Fruit fly (Drosophila melanogaster): Measurements from ENCODE around the gene Nup133.

Nup133 gene

DNA sequence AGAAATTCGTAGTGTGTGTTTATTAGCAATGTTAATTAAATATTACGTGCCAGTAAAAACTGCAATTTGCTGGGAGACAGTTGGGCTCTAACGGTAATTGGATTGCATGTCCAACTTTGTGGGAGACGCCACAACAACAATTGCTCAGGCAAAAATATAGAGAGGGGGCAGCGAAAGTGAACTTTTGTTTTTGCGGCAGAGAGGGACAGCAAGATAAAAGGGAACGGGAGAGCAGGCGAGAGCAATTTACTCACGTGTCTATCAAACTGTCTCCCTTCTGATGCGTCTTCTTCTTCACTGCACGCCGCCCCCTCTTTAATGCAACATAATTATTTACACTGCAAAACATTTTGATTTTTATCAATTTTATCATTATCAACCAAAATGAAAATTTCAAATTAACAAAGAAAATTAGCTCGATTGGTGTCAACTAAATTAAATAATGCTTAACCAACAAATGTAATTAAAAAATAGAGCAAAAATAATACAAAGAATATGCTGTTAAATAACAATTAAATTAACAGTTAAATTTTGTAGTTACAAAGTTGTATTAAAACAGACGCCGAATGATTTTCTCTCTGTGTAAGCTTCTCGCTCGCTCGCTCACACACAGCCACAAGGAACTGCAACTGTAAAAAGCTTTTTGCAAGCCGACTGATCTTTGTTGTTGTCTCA lies 23.0 kb upstream of the Nup133 start (continued):
- TF ChIP-seq CG31627 (GFP tag; optimal IDR thresholded peaks at IDR 0.05): peak; percentile 95
- TF ChIP-seq CG6163 (GFP tag; IDR thresholded peaks at IDR 0.05): peak; percentile 93
- TF ChIP-seq CG34406 (GFP tag; optimal IDR thresholded peaks at IDR 0.05): peak; percentile 95
- peak; percentile 93 for TF ChIP-seq CG10669 (GFP tag; optimal IDR thresholded peaks at IDR 0.05)
- TF ChIP-seq OdsH (GFP tag; optimal IDR thresholded peaks at IDR 0.05): peak; percentile 95
- TF ChIP-seq CG10631 (GFP tag; optimal IDR thresholded peaks at IDR 0.05): peak; percentile 92
- TF ChIP-seq CG3032 (tag; optimal IDR thresholded peaks at IDR 0.05): peak; percentile 97
- TF ChIP-seq CG6792 (GFP tag; optimal IDR thresholded peaks at IDR 0.05): peak; percentile 89
- TF ChIP-seq CG11902 (GFP tag; optimal IDR thresholded peaks at IDR 0.05): peak; percentile 89
- peak; percentile 97 for TF ChIP-seq CG6808 (GFP tag; optimal IDR thresholded peaks at IDR 0.05)
- TF ChIP-seq eg (GFP tag; IDR thresholded peaks at IDR 0.05): peak; percentile 93
- peak; percentile 88 for TF ChIP-seq CG11294 (GFP tag; IDR thresholded peaks at IDR 0.05)
- TF ChIP-seq esn (GFP tag; optimal IDR thresholded peaks at IDR 0.05): peak; percentile 95
- TF ChIP-seq Blimp-1 (GFP tag; optimal IDR thresholded peaks at IDR 0.05): peak; percentile 97
- peak; percentile 89 for TF ChIP-seq cyc (GFP tag; optimal IDR thresholded peaks at IDR 0.05)
- peak; percentile 93 for TF ChIP-seq net (GFP tag; optimal IDR thresholded peaks at IDR 0.05)
- peak; percentile 95 for TF ChIP-seq spab (GFP tag; optimal IDR thresholded peaks at IDR 0.05)
- TF ChIP-seq CG8319 (GFP tag; optimal IDR thresholded peaks at IDR 0.05): peak; percentile 94
- peak; percentile 77 for TF ChIP-seq dac (GFP tag; optimal IDR thresholded peaks at IDR 0.05)
- peak; percentile 97 for TF ChIP-seq CG32006 (GFP tag; optimal IDR thresholded peaks at IDR 0.05)

DNA sequence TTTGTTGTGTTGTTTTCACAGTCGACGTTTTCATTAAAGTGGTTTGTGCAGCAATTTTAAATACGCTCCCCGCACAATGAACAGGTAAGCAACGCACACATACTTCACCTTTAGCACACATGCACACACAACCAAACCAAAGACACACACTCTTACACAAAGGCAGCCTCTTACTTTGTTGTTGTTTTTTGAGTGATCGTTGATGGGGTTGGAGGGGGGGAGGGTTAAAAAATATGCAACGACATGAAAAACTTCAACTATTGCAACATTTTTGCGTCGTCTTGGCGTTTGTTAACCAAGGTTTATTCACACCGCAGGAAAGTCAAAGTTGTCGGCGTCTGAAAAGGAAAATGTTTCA lies 22.5 kb upstream of the Nup133 start:
- TF ChIP-seq CG11762 (GFP tag; optimal IDR thresholded peaks at IDR 0.05; ENCODE audit: insufficient read depth) (no peak), Smox (GFP tag; optimal IDR thresholded peaks at IDR 0.05) (no peak), Gug (GFP tag; IDR thresholded peaks at IDR 0.05) (no peak), Blimp-1 (GFP tag; optimal IDR thresholded peaks at IDR 0.05) (no peak), Eip75B (GFP tag; optimal IDR thresholded peaks at IDR 0.05) (no peak), topi (GFP tag; optimal IDR thresholded peaks at IDR 0.05) (no peak), dsx (GFP tag; optimal IDR thresholded peaks at IDR 0.05; ENCODE audit: poor library complexity, severe bottlenecking) (no peak), net (GFP tag; optimal IDR thresholded peaks at IDR 0.05) (no peak), fd59A (GFP tag; optimal IDR thresholded peaks at IDR 0.05) (no peak), CG11902 (GFP tag; optimal IDR thresholded peaks at IDR 0.05) (no peak), CG16779 (tag; optimal IDR thresholded peaks at IDR 0.05) (no peak)

DNA sequence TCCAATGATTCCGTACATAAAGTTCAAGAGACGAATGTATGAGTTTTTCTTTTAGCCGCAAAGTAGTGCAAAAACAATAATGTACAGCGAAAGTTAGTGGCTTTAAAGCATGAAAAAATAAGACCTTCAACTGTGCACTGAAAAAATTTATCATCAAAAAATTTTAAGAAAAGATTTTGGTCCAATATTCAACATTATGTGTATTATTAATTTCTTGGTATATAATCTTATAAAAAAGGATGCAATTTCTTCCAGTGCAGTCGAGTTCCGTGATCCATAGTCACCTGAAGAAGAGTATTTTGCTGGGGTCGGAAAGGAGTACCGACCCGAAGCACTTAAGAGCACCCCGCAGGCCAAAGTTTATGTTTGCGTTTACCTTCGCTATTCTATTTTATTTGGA lies 21.8 kb upstream of the Nup133 start:
- TF ChIP-seq Ets96B (tag; optimal IDR thresholded peaks at IDR 0.05): peak; percentile 16
- 0 out of 2 replicates have a peak, but pooled peaks have one; percentile 27 for TF ChIP-seq Gug (GFP tag; IDR thresholded peaks at IDR 0.05)
- TF ChIP-seq Sox102F (GFP tag; optimal IDR thresholded peaks at IDR 0.05): peak; percentile 0
- peak; percentile 50 for TF ChIP-seq acj6 (GFP tag; optimal IDR thresholded peaks at IDR 0.05)
- no peak for TF ChIP-seq Blimp-1 (GFP tag; optimal IDR thresholded peaks at IDR 0.05)
- peak; percentile 92 for TF ChIP-seq Eip78C (GFP tag)
- peak; percentile 19 for TF ChIP-seq topi (GFP tag; optimal IDR thresholded peaks at IDR 0.05)
- TF ChIP-seq CG32006 (GFP tag; optimal IDR thresholded peaks at IDR 0.05): peak; percentile 69
- peak; percentile 60 for TF ChIP-seq OdsH (GFP tag; optimal IDR thresholded peaks at IDR 0.05)
- peak; percentile 80 for TF ChIP-seq CG15336 (GFP tag; IDR thresholded peaks at IDR 0.05)
- peak; percentile 57 for TF ChIP-seq eg (GFP tag; IDR thresholded peaks at IDR 0.05)
- peak; percentile 14; the same call in 1 of the 2 replicates for TF ChIP-seq CG11294 (GFP tag; IDR thresholded peaks at IDR 0.05)
- TF ChIP-seq CG6163 (GFP tag; IDR thresholded peaks at IDR 0.05): peak; percentile 70
- peak; percentile 6 for TF ChIP-seq CG7368 (GFP tag; optimal IDR thresholded peaks at IDR 0.05)
- peak; percentile 38 for TF ChIP-seq CG6276 (GFP tag; optimal IDR thresholded peaks at IDR 0.05)
- peak; percentile 48 for TF ChIP-seq CG4318 (GFP tag; optimal IDR thresholded peaks at IDR 0.05)
- no peak for TF ChIP-seq vri (GFP tag; optimal IDR thresholded peaks at IDR 0.05)
- peak; percentile 48 for TF ChIP-seq net (GFP tag; optimal IDR thresholded peaks at IDR 0.05)
- peak; percentile 18 for TF ChIP-seq Sox14 (GFP tag; optimal IDR thresholded peaks at IDR 0.05)
- TF ChIP-seq Hr39 (GFP tag; optimal IDR thresholded peaks at IDR 0.05): peak; percentile 26
- TF ChIP-seq CG6854 (GFP tag; optimal IDR thresholded peaks at IDR 0.05): no peak
- TF ChIP-seq CG34406 (GFP tag; optimal IDR thresholded peaks at IDR 0.05): peak; percentile 46
- peak; percentile 70 for TF ChIP-seq Hr4 (GFP tag; optimal IDR thresholded peaks at IDR 0.05)
- peak; percentile 44 for TF ChIP-seq CG8632 (GFP tag; optimal IDR thresholded peaks at IDR 0.05)
- no peak for TF ChIP-seq fd59A (GFP tag; optimal IDR thresholded peaks at IDR 0.05)
- peak; percentile 25 for TF ChIP-seq CG31627 (GFP tag; optimal IDR thresholded peaks at IDR 0.05)
- TF ChIP-seq salr (GFP tag; optimal IDR thresholded peaks at IDR 0.05): peak in 1 of 2 experiments; percentile 37
- TF ChIP-seq Sox15 (GFP tag; optimal IDR thresholded peaks at IDR 0.05): peak; percentile 10
- TF ChIP-seq Lpt (GFP tag; optimal IDR thresholded peaks at IDR 0.05): no peak
- TF ChIP-seq CG6808 (GFP tag; optimal IDR thresholded peaks at IDR 0.05): no peak

All from whole organism, prepupa.